Fruit fly (Drosophila melanogaster) whole organism, embryonic: ENCODE measurements around the gene CG5326.

ENCODE experiments used
- ATbp ChIP-seq: fragments of 200-800 bp; sonication (Bioruptor generic); optimal IDR thresholded peaks from 2 replicates; lab custom pipeline; 2017; ENCODE audit warnings: missing biosample characterization, mild to moderate bottlenecking, missing genetic modification characterization, missing genetic modification reagents
- Bdp1 ChIP-seq: fragments of 200-800 bp; sonication (Bioruptor generic); optimal IDR thresholded peaks from 3 replicates; lab custom pipeline; 2016; ENCODE audit warnings: missing biosample characterization, missing genetic modification characterization
- Bgb ChIP-seq: fragments of 200-800 bp; sonication (Bioruptor generic); IDR thresholded peaks from 2 replicates; pipeline ENCODE4 v1.3.6; 2022; ENCODE audit warnings: missing biosample characterization, missing genetic modification characterization; ENCODE audit not compliant: partially characterized antibody
- Bteb2 ChIP-seq: fragments of 200-800 bp; sonication (Bioruptor generic); optimal IDR thresholded peaks from 2 replicates; lab custom pipeline; 2016; ENCODE audit warnings: missing biosample characterization, missing genetic modification characterization
- CG11085 ChIP-seq: fragments of 200-800 bp; sonication (Bioruptor generic); IDR thresholded peaks from 2 replicates; pipeline ENCODE4 v1.3.6; 2022; ENCODE audit warnings: missing biosample characterization, missing genetic modification characterization
- CG11247 ChIP-seq: fragments of 200-800 bp; sonication (Bioruptor generic); IDR thresholded peaks from 2 replicates; pipeline ENCODE4 v1.3.6; 2022; ENCODE audit warnings: missing biosample characterization, missing genetic modification characterization
- CG12659 ChIP-seq: fragments of 200-800 bp; sonication (Bioruptor generic); optimal IDR thresholded peaks from 3 replicates; lab custom pipeline; 2017; ENCODE audit warnings: mild to moderate bottlenecking, missing biosample characterization, missing genetic modification reagents, missing genetic modification characterization
- CG13894 ChIP-seq: fragments of 200-800 bp; sonication (Bioruptor generic); optimal IDR thresholded peaks from 3 replicates; lab custom pipeline; 2018; ENCODE audit warnings: missing biosample characterization, mild to moderate bottlenecking, missing genetic modification characterization, moderate library complexity
- CG1529 ChIP-seq: fragments of 200-800 bp; sonication (Bioruptor generic); optimal IDR thresholded peaks from 3 replicates; lab custom pipeline; 2018; ENCODE audit warnings: missing biosample characterization, missing genetic modification characterization
- CG16779 ChIP-seq: fragments of 200-800 bp; sonication (Bioruptor generic); IDR thresholded peaks from 2 replicates; pipeline ENCODE4 v1.3.6; 2022; ENCODE audit warnings: missing biosample characterization, missing genetic modification characterization
- CG17361 ChIP-seq: fragments of 200-800 bp; sonication (Bioruptor generic); IDR thresholded peaks from 3 replicates; pipeline ENCODE4 v1.3.6; 2022; ENCODE audit warnings: missing biosample characterization, missing genetic modification characterization
- CG2199 ChIP-seq: fragments of 200-800 bp; sonication (Bioruptor generic); IDR thresholded peaks from 3 replicates; pipeline ENCODE4 v1.3.6; 2022; ENCODE audit warnings: missing biosample characterization, missing genetic modification characterization
- CG30431 ChIP-seq: fragments of 200-800 bp; sonication (Bioruptor generic); optimal IDR thresholded peaks from 2 replicates; lab custom pipeline; 2017; ENCODE audit warnings: missing biosample characterization, missing genetic modification characterization
- CG31441 ChIP-seq: fragments of 200-800 bp; sonication (Bioruptor generic); IDR thresholded peaks from 2 replicates; pipeline ENCODE4 v1.3.6; 2022; ENCODE audit warnings: missing biosample characterization, missing genetic modification characterization
- CG33213 ChIP-seq: fragments of 200-800 bp; sonication (Bioruptor generic); optimal IDR thresholded peaks from 3 replicates; lab custom pipeline; 2016; ENCODE audit warnings: missing biosample characterization, missing genetic modification characterization
- CG3726 ChIP-seq: fragments of 200-800 bp; sonication (Bioruptor generic); IDR thresholded peaks from 3 replicates; pipeline ENCODE4, ENCODE4 v1.3.6; 2022; ENCODE audit warnings: missing biosample characterization, missing genetic modification characterization
- CG6175 ChIP-seq: fragments of 200-800 bp; sonication (Bioruptor generic); IDR thresholded peaks from 3 replicates; pipeline ENCODE4 v1.3.6; 2022; ENCODE audit warnings: missing biosample characterization, missing genetic modification characterization
- CG7928 ChIP-seq: fragments of 200-800 bp; sonication (Bioruptor generic); optimal IDR thresholded peaks from 2 replicates; lab custom pipeline; 2017; ENCODE audit warnings: missing biosample characterization, mild to moderate bottlenecking, missing genetic modification characterization
- CG7963 ChIP-seq: fragments of 200-800 bp; sonication (Bioruptor generic); IDR thresholded peaks from 3 replicates; pipeline ENCODE4 v1.3.6; 2022; ENCODE audit warnings: missing biosample characterization, missing genetic modification characterization; ENCODE audit not compliant: partially characterized antibody
- CG8290 ChIP-seq, 3 experiments: fragments of 200-800 bp; sonication (Bioruptor generic); optimal IDR thresholded peaks; 2 replicates each; lab custom pipeline; 2016 to 2019; ENCODE audit warnings: missing biosample characterization in 3 of 3, missing genetic modification characterization in 3 of 3, mild to moderate bottlenecking in 2 of 3, moderate library complexity in 1 of 3
- CHES-1-like ChIP-seq: fragments of 200-800 bp; sonication (Bioruptor generic); optimal IDR thresholded peaks from 2 replicates; lab custom pipeline; 2016; ENCODE audit warnings: missing biosample characterization, missing genetic modification characterization
- Deaf1 ChIP-seq: fragments of 200-800 bp; optimal IDR thresholded peaks from 3 replicates; lab custom pipeline; 2019; ENCODE audit warnings: missing biosample characterization, mild to moderate bottlenecking, missing genetic modification characterization, moderate library complexity
- HLH4C ChIP-seq: fragments of 200-800 bp; sonication (Bioruptor generic); IDR thresholded peaks from 3 replicates; pipeline ENCODE4 v1.3.6; 2022; ENCODE audit warnings: missing biosample characterization, missing genetic modification characterization; ENCODE audit not compliant: partially characterized antibody
- HLH54F ChIP-seq: fragments of 200-800 bp; sonication (Bioruptor generic); optimal IDR thresholded peaks from 3 replicates; lab custom pipeline; 2016; ENCODE audit warnings: missing biosample characterization, missing genetic modification characterization
- Hmr ChIP-seq: fragments of 200-800 bp; sonication (Bioruptor generic); optimal IDR thresholded peaks from 3 replicates; lab custom pipeline; 2017; ENCODE audit warnings: mild to moderate bottlenecking, missing biosample characterization, missing genetic modification reagents, missing genetic modification characterization
- NC2α ChIP-seq: fragments of 200-800 bp; sonication (Bioruptor generic); optimal IDR thresholded peaks from 2 replicates; lab custom pipeline; 2016; ENCODE audit warnings: missing biosample characterization, missing genetic modification characterization
- Ptx1 ChIP-seq: fragments of 200-800 bp; sonication (Bioruptor generic); IDR thresholded peaks from 2 replicates; pipeline ENCODE4 v1.3.6; 2022; ENCODE audit warnings: missing biosample characterization, missing genetic modification characterization
- amos ChIP-seq: fragments of 200-800 bp; sonication (Bioruptor generic); IDR thresholded peaks from 2 replicates; pipeline ENCODE4 v1.3.6; 2022; ENCODE audit warnings: missing biosample characterization, missing genetic modification characterization; ENCODE audit not compliant: partially characterized antibody
- bowl ChIP-seq: fragments of 200-800 bp; sonication (Bioruptor generic); IDR thresholded peaks from 2 replicates; pipeline ENCODE4 v1.3.6; 2022; ENCODE audit warnings: missing biosample characterization, missing genetic modification characterization
- btn ChIP-seq: fragments of 200-800 bp; sonication (Bioruptor generic); optimal IDR thresholded peaks from 2 replicates; lab custom pipeline; 2016; ENCODE audit warnings: missing biosample characterization, missing genetic modification characterization
- chinmo ChIP-seq: fragments of 200-800 bp; sonication (Bioruptor generic); IDR thresholded peaks from 4 replicates; pipeline ENCODE4 v1.3.6; 2022; ENCODE audit warnings: missing biosample characterization, missing genetic modification characterization; ENCODE audit not compliant: partially characterized antibody
- crp ChIP-seq, 2 experiments: fragments of 200-800 bp; sonication (Bioruptor generic); optimal IDR thresholded peaks; 2 replicates in 1 of 2; 3 replicates in 1 of 2; lab custom pipeline; 2017; ENCODE audit warnings: missing biosample characterization in 2 of 2, missing genetic modification characterization in 2 of 2, mild to moderate bottlenecking in 1 of 2, moderate library complexity in 1 of 2
- dmrt99B ChIP-seq: fragments of 200-800 bp; sonication (Bioruptor generic); optimal IDR thresholded peaks from 2 replicates; lab custom pipeline; 2018; ENCODE audit warnings: missing biosample characterization, mild to moderate bottlenecking, missing genetic modification characterization, moderate library complexity
- hkb ChIP-seq, 2 experiments: fragments of 200-800 bp in 1 of 2; fragments of >200 bp in 1 of 2; sonication (Bioruptor generic) in 1 of 2; IDR thresholded peaks in 1 of 2; optimal IDR thresholded peaks in 1 of 2; 2 replicates each; pipeline versions ENCODE4 v1.3.6 to Lab custom; 2017 to 2022; ENCODE audit warnings: missing biosample characterization in 1 of 2, missing genetic modification characterization in 1 of 2
- hth ChIP-seq: fragments of >200 bp; optimal IDR thresholded peaks from 2 replicates; lab custom pipeline; 2017; ENCODE audit warnings: inconsistent platforms
- kah ChIP-seq: fragments of 200-800 bp; sonication (Bioruptor generic); optimal IDR thresholded peaks from 2 replicates; lab custom pipeline; 2018; ENCODE audit warnings: missing biosample characterization, mild to moderate bottlenecking, missing genetic modification characterization
- oc ChIP-seq: fragments of 200-800 bp; sonication (Bioruptor generic); optimal IDR thresholded peaks from 2 replicates; lab custom pipeline; 2018; ENCODE audit warnings: missing biosample characterization, mild to moderate bottlenecking, missing genetic modification characterization, moderate library complexity
- onecut ChIP-seq: fragments of 200-800 bp; sonication (Bioruptor generic); IDR thresholded peaks from 2 replicates; pipeline ENCODE4 v1.3.6; 2022; ENCODE audit warnings: missing biosample characterization, missing genetic modification characterization
- sna ChIP-seq: fragments of 200-800 bp; sonication (Bioruptor generic); IDR thresholded peaks from 2 replicates; pipeline ENCODE4 v1.3.6; 2022; ENCODE audit warnings: missing biosample characterization, missing genetic modification characterization; ENCODE audit not compliant: partially characterized antibody
- sr ChIP-seq: fragments of 200-800 bp; sonication (Bioruptor generic); IDR thresholded peaks from 3 replicates; pipeline ENCODE4 v1.3.6; 2022; ENCODE audit warnings: missing biosample characterization, missing genetic modification characterization
- vnd ChIP-seq: fragments of 200-800 bp; sonication (Bioruptor generic); IDR thresholded peaks from 3 replicates; pipeline ENCODE4 v1.3.6; 2022; ENCODE audit warnings: missing biosample characterization, missing genetic modification characterization; ENCODE audit not compliant: partially characterized antibody

The CG5326 gene

DNA sequence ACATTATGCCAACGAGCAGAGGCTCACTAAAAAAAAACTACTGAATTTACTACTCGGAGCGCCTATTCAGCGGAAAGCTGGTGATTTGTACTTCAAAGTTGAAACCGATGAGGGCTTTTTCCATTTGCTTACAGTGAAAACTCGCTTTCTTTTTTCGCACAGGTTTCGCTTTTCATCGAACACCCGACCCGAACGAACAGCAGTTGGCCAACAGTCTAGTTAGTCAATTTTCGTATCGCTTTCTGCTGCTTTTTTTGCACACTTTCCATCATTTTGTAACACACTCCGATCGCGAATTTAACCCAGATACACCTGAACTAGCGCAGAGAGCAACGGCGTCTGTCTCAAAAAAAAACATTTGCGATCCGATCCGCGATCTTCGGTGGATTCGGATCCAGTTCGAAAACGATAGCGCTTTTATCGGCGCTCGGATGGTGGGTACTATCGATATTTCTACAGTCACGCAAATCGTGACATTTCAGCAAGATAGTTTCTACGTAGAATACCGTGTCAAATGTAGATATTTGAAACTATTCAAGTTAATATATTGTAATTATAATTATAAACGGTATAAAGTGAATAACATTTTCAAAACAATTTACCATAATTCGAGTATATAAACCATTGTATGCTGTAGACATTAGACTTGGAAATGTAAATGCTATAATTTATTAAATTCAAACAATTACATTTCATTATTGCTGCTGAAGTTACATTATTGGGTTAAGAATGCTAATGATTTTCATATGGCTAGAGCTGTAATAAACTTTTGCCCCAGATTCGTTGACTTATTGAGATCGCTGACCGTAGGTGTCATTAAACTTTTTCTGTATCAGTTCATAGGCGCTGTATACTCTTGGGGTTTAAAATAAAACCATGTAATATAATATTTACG lies 11.2 kb downstream of the CG5326 start, which contains the start of gene CG5346 (continued):
- TF ChIP-seq bowl (GFP tag; lab: Robert Waterston, UW), result no peak
- peak; percentile 92 for TF ChIP-seq amos (GFP tag; lab: Robert Waterston, UW)
- TF ChIP-seq crp (GFP tag; optimal IDR thresholded peaks at IDR 0.05; lab: Kevin White, UChicago), result no peak
- TF ChIP-seq CG11085, result no peak
- TF ChIP-seq Ptx1 (GFP tag; lab: Robert Waterston, UW), result no peak
- no peak for TF ChIP-seq CG33213 (GFP tag; lab: Kevin White, UChicago)
- no peak for TF ChIP-seq CG7928 (GFP tag; lab: Kevin White, UChicago)
- TF ChIP-seq chinmo (GFP tag; lab: Robert Waterston, UW), result peak; percentile 80; the same call in 1 of the 4 replicates
- TF ChIP-seq Deaf1, result peak; percentile 55
- TF ChIP-seq Hmr (GFP tag; lab: Kevin White, UChicago), result no peak
- TF ChIP-seq hth (lab: Kevin White, UChicago), result no peak
- no peak for TF ChIP-seq Bteb2 (GFP tag; lab: Kevin White, UChicago)
- peak; percentile 89 for TF ChIP-seq CG7963 (GFP tag; lab: Robert Waterston, UW)
- no peak for TF ChIP-seq CG16779 (GFP tag; lab: Robert Waterston, UW)
- TF ChIP-seq CG3726, result no peak
- TF ChIP-seq dmrt99B (tag; lab: Kevin White, UChicago), result no peak
- TF ChIP-seq CG12659 (GFP tag; lab: Kevin White, UChicago), result peak; percentile 61
- no peak for TF ChIP-seq onecut
- peak; percentile 95 for TF ChIP-seq Bgb (GFP tag; lab: Robert Waterston, UW)
- TF ChIP-seq CG17361 (GFP tag; lab: Robert Waterston, UW), result 0 out of 3 replicates have a peak, but pooled peaks have one; percentile 19
- no peak for TF ChIP-seq NC2α (GFP tag; lab: Kevin White, UChicago)
- TF ChIP-seq CG6175 (GFP tag; lab: Robert Waterston, UW), result no peak
- TF ChIP-seq CG8290 (GFP tag; optimal IDR thresholded peaks at IDR 0.05; lab: Kevin White, UChicago), result no peak
- peak in 1 of 2 experiments; percentile 37 for TF ChIP-seq CG8290 (tag; optimal IDR thresholded peaks at IDR 0.05; lab: Kevin White, UChicago)
- TF ChIP-seq CG31441 (GFP tag; lab: Robert Waterston, UW), result 0 out of 2 replicates have a peak, but pooled peaks have one; percentile 37
- no peak for TF ChIP-seq kah (GFP tag; lab: Kevin White, UChicago)
- peak; percentile 88 for TF ChIP-seq HLH4C (GFP tag; lab: Robert Waterston, UW)
- no peak for TF ChIP-seq oc (tag; lab: Kevin White, UChicago)
- no peak for TF ChIP-seq CG30431 (GFP tag; lab: Kevin White, UChicago)
- TF ChIP-seq CG13894 (tag; lab: Kevin White, UChicago), result no peak
- TF ChIP-seq CHES-1-like (GFP tag; lab: Kevin White, UChicago), result no peak
- TF ChIP-seq vnd (GFP tag; lab: Robert Waterston, UW), result peak; percentile 81
- no peak for TF ChIP-seq ATbp
- TF ChIP-seq CG2199 (GFP tag; lab: Robert Waterston, UW), result peak; percentile 59; the same call in 1 of the 3 replicates
- TF ChIP-seq sr (GFP tag; lab: Robert Waterston, UW), result no peak
- TF ChIP-seq hkb (optimal IDR thresholded peaks at IDR 0.05; lab: Kevin White, UChicago), result no peak
- no peak for TF ChIP-seq hkb (GFP tag; IDR thresholded peaks at IDR 0.05; lab: Robert Waterston, UW)
- no peak for TF ChIP-seq CG11247 (GFP tag; lab: Robert Waterston, UW)
- no peak for TF ChIP-seq Bdp1 (GFP tag; lab: Kevin White, UChicago)
- TF ChIP-seq sna, result peak; percentile 47; the same call in 1 of the 2 replicates
- TF ChIP-seq CG1529, result no peak
- no peak for TF ChIP-seq btn (GFP tag; lab: Kevin White, UChicago)
- TF ChIP-seq HLH54F, result no peak
